Worm (Caenorhabditis elegans): ENCODE measurements around the gene paa-1.

Gene paa-1

DNA sequence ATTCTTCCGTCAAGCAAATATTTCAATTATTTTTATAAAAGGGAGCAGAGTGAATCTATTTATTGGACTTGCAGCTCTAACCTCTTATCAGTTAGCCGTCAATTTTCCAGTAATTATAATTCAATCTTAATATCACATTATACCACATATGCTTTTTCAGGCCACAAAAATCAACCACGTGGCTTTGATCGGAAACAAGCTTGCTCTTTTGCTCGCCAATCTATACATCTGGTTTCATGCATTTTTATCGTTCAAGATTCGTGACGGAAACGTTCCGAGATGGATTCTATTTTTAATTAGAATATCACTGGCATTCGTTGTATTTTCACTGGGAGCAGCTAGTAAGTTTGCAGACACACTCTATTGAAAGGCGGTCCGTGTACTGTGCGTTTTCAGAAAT, 43.5 kb upstream of the paa-1 start:
- TF ChIP-seq zfp-2 (tag; optimal IDR thresholded peaks at IDR 0.05) (no peak), ceh-32 (tag; optimal IDR thresholded peaks at IDR 0.05; ENCODE audit: poor library complexity) (no peak), sdz-12 (GFP tag; optimal IDR thresholded peaks at IDR 0.05) (no peak), spr-1 (tag; optimal IDR thresholded peaks at IDR 0.05) (no peak), hmg-1.1 (GFP tag; IDR thresholded peaks at IDR 0.05) (no peak), unc-62 (GFP tag; optimal IDR thresholded peaks at IDR 0.05 in 1 of 2) (peak in 1 of 2 experiments; percentile 51), unc-62 (tag; optimal IDR thresholded peaks at IDR 0.05) (no peak), aha-1 (tag) (peak; percentile 17), nhr-48 (tag; optimal IDR thresholded peaks at IDR 0.05) (no peak), set-16 (GFP tag; IDR thresholded peaks at IDR 0.05) (no peak), dpl-1 (GFP tag; optimal IDR thresholded peaks at IDR 0.05) (no peak), mxl-2 (GFP tag; conservative IDR thresholded peaks at IDR 0.05) (no peak), Y5F2A.4 (GFP tag; optimal IDR thresholded peaks at IDR 0.05) (no peak), ceh-82 (tag; optimal IDR thresholded peaks at IDR 0.05) (no peak), nhr-237 (tag; optimal IDR thresholded peaks at IDR 0.05) (no peak), F26F4.8 (GFP tag; conservative IDR thresholded peaks at IDR 0.05) (no peak), unc-39 (tag; optimal IDR thresholded peaks at IDR 0.05) (no peak), mxl-3 (GFP tag; optimal IDR thresholded peaks at IDR 0.05) (no peak)

DNA sequence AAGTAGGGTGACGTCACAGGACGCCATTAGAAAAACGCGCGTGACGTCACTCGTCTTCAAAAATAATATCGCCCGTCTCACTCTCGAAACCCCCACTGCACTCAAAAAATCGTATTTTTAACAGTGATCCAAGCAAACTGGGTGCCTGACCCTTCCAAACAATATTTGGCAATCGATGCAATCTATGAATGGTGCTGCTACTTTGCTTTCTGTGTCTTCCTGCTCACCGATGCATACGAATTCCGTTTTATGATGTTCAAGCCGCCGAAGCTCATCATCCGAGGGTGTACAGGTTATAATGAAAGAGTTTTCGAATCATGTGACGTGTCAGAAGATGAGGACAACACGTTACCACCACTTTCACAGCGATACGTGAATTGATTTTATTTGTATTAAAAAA, 42.9 kb upstream of the paa-1 start, which contains the start of gene W03A5.1:
TSS of gene W03A5.1 (plus strand) at position 301 of the 400 bp plus-strand sequence.
- TF ChIP-seq pha-4 (GFP tag; IDR thresholded peaks at IDR 0.05) (no peak), pha-4 (tag; optimal IDR thresholded peaks at IDR 0.05) (no peak), aha-1 (tag) (peak; percentile 59), egl-43 (GFP tag; IDR thresholded peaks at IDR 0.05) (no peak)

DNA sequence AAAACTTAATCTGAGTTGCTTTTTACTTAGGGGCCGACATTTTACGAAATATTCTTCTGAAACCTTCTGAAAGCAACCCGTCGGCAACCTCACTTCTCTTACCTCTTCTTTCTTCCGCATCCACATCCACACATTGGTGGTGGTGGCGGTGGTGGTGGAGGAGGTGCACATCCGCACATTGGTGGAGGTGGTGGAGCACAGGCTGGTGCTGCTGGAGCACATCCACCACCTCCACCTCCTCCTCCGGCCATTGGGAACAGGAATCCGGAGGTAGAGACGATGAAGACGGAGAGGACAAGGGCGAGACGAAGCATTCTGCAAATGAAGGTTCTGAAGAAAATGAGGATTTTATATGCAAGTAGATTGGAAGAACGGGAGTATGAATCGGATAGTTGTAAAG, 36.9 kb upstream of the paa-1 start, which contains the start of gene grl-22:
TSS of gene grl-22 (minus strand) at position 332 of the 400 bp plus-strand sequence.
- peak in 1 of 2 experiments; percentile 42 for TF ChIP-seq unc-62 (GFP tag; optimal IDR thresholded peaks at IDR 0.05 in 1 of 2)
- TF ChIP-seq unc-62 (tag; optimal IDR thresholded peaks at IDR 0.05): no peak
- TF ChIP-seq ceh-28 (tag; optimal IDR thresholded peaks at IDR 0.05): no peak
- TF ChIP-seq dmd-9 (GFP tag; IDR thresholded peaks at IDR 0.05): 0 out of 2 replicates have a peak, but pooled peaks have one; percentile 18
- peak; percentile 87 for TF ChIP-seq set-16 (GFP tag; IDR thresholded peaks at IDR 0.05)
- TF ChIP-seq spr-1 (tag; optimal IDR thresholded peaks at IDR 0.05): no peak
- peak; percentile 45; the same call in 1 of the 2 replicates for TF ChIP-seq egl-43 (GFP tag; IDR thresholded peaks at IDR 0.05)

DNA sequence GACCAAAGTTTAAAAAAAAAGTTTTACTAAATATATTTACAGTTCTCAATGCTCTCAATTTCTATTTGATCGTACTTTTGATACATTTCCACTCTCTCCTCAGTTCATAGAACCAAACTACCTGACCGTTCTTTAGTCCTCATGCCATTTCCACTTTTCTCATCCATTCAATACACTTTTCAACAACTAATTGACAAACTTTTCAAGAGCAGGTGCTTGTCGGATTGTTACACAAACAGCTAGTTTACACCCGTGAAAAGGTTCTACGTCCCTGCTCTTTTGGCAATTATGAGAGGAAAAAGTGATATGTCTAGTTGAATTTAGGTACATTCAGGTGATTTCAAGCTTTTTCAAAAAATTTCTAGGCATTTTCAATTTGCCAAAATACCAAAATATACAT, 32.6 kb upstream of the paa-1 start:
- TF ChIP-seq mxl-2 (GFP tag; conservative IDR thresholded peaks at IDR 0.05) (no peak), Y105C5A.15 (GFP tag; IDR thresholded peaks at IDR 0.05) (no peak), nhr-11 (tag; optimal IDR thresholded peaks at IDR 0.05) (peak; percentile 35)

DNA sequence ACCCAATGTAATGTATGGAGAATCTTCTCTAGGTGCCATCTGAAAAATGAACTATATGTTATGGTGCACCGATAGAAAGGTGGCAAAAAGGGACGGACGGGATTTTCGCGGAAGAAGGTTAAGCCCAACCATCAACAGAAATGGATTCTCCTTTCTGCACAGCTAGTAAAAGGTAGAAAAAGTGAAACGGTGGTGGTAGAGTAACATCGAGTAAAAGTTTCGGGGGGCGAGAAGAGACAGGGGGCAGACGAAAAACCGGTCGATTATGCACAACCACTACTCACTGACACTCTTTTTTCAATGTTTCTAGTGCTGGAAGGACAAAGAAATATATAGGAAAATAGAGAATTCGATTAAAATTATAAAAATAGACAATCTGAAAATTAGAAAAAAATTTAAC, 31.0 kb upstream of the paa-1 start:
- no peak for TF ChIP-seq zip-2 (tag; optimal IDR thresholded peaks at IDR 0.05)
- TF ChIP-seq T26A8.4 (GFP tag; IDR thresholded peaks at IDR 0.05): 0 out of 2 replicates have a peak, but pooled peaks have one; percentile 11
- no peak for TF ChIP-seq gei-8 (GFP tag; optimal IDR thresholded peaks at IDR 0.05)
- no peak for TF ChIP-seq mxl-3 (GFP tag; optimal IDR thresholded peaks at IDR 0.05)

DNA sequence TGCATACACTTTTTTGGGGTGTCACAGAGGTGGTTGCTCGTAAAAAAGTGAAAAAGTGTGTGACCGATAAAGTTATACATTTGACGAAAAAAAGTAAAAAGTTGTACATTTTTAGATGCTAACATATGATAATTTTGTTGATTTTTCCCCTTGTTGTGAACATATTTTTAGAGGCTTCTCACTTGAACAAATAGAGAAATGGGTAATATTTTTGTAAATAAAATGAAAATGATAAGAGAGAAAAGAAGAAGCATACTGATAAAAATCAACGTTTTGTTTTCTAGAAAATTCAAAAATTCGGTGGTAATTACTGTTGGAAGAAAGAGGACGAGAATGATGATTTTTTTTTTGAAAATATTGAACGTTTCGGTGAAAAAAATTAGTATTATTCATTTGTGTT, 30.3 kb upstream of the paa-1 start:
- TF ChIP-seq dve-1 (tag; optimal IDR thresholded peaks at IDR 0.05; ENCODE audit: insufficient read depth) (peak; percentile 56), aly-2 (tag; optimal IDR thresholded peaks at IDR 0.05) (no peak), lin-13 (GFP tag; optimal IDR thresholded peaks at IDR 0.05) (no peak), php-3 (GFP tag; IDR thresholded peaks at IDR 0.05) (0 out of 2 replicates have a peak, but pooled peaks have one; percentile 18), pqm-1 (tag; optimal IDR thresholded peaks at IDR 0.05) (peak; percentile 9), hlh-11 (tag; optimal IDR thresholded peaks at IDR 0.05) (peak; percentile 16), daf-16 (GFP tag; optimal IDR thresholded peaks at IDR 0.05) (no peak), daf-16 (tag; optimal IDR thresholded peaks at IDR 0.05) (peak; percentile 93), unc-39 (tag; optimal IDR thresholded peaks at IDR 0.05) (no peak), zag-1 (tag; optimal IDR thresholded peaks at IDR 0.05) (no peak)
